Worm (Caenorhabditis elegans) whole organism, young adult: ENCODE data around the gene C05E11.6.

Experiments
- B0035.1 ChIP-seq: sonication (generic microtip); optimal IDR thresholded peaks from 2 replicates; lab custom pipeline; 2016; ENCODE audit warnings: missing genetic modification characterization, mild to moderate bottlenecking, missing compliant biosample characterization, missing genotype, missing genetic modification reagents
- B0261.1 ChIP-seq: sonication (generic microtip); optimal IDR thresholded peaks from 2 replicates; lab custom pipeline; 2016; ENCODE audit warnings: mild to moderate bottlenecking, missing genetic modification characterization, moderate library complexity, missing compliant biosample characterization
- B0336.3 ChIP-seq: fragments of 200-800 bp; sonication (Bioruptor generic); IDR thresholded peaks from 2 replicates; pipeline ENCODE4 v1.3.6; 2022; ENCODE audit warnings: missing genetic modification characterization, missing compliant biosample characterization
- C06A6.2 ChIP-seq: fragments of 200-800 bp; sonication (Bioruptor generic); conservative IDR thresholded peaks from 2 replicates; pipeline ENCODE4 v1.3.6; 2022; ENCODE audit warnings: missing genetic modification characterization, missing compliant biosample characterization
- F10E7.11 ChIP-seq: sonication (generic microtip); optimal IDR thresholded peaks from 2 replicates; lab custom pipeline; 2017; ENCODE audit warnings: mild to moderate bottlenecking, missing genetic modification characterization, moderate library complexity, missing compliant biosample characterization
- F22D6.2 ChIP-seq: sonication (generic microtip); optimal IDR thresholded peaks from 2 replicates; lab custom pipeline; 2016; ENCODE audit warnings: mild to moderate bottlenecking, missing genetic modification characterization, missing compliant biosample characterization
- F57A8.1 ChIP-seq: fragments of 200-800 bp; sonication (Bioruptor generic); optimal IDR thresholded peaks from 2 replicates; lab custom pipeline; 2018; ENCODE audit warnings: mild to moderate bottlenecking, missing genetic modification characterization, moderate library complexity, missing compliant biosample characterization
- F57C9.4 ChIP-seq: sonication (generic microtip); optimal IDR thresholded peaks from 2 replicates; lab custom pipeline; 2017; ENCODE audit warnings: mild to moderate bottlenecking, missing genetic modification characterization, missing compliant biosample characterization
- K12H6.12 ChIP-seq: fragments of 200-800 bp; sonication (Bioruptor generic); optimal IDR thresholded peaks from 2 replicates; lab custom pipeline; 2018; ENCODE audit warnings: mild to moderate bottlenecking, missing genetic modification characterization, missing compliant biosample characterization
- Y79H2A.3 ChIP-seq: fragments of 200-800 bp; sonication (Bioruptor generic); conservative IDR thresholded peaks from 2 replicates; pipeline ENCODE4 v1.3.6; 2022; ENCODE audit warnings: missing genetic modification reagents, missing genetic modification characterization, missing compliant biosample characterization
- atf-7 ChIP-seq: sonication (generic microtip); optimal IDR thresholded peaks from 2 replicates; lab custom pipeline; 2017; ENCODE audit warnings: mild to moderate bottlenecking, missing genetic modification characterization, missing compliant biosample characterization
- athp-1 ChIP-seq: sonication (generic microtip); optimal IDR thresholded peaks from 2 replicates; lab custom pipeline; 2017; ENCODE audit warnings: mild to moderate bottlenecking, missing genetic modification characterization, missing compliant biosample characterization
- attf-3 ChIP-seq: fragments of 200-800 bp; sonication (Bioruptor generic); conservative IDR thresholded peaks from 2 replicates; pipeline ENCODE4 v1.3.6; 2022; ENCODE audit warnings: missing genetic modification reagents, missing genetic modification characterization, missing compliant biosample characterization
- attf-5 ChIP-seq: fragments of 200-800 bp; sonication (Bioruptor generic); optimal IDR thresholded peaks from 2 replicates; lab custom pipeline; 2018; ENCODE audit warnings: mild to moderate bottlenecking, missing genetic modification characterization, missing compliant biosample characterization
- bed-2 ChIP-seq: fragments of 200-800 bp; sonication (Bioruptor generic); IDR thresholded peaks from 2 replicates; pipeline ENCODE4 v1.3.6; 2022; ENCODE audit warnings: missing genetic modification reagents, missing genetic modification characterization, missing compliant biosample characterization
- ccch-3 ChIP-seq: fragments of 200-800 bp; sonication (Bioruptor generic); optimal IDR thresholded peaks from 2 replicates; lab custom pipeline; 2018; ENCODE audit warnings: mild to moderate bottlenecking, missing genetic modification characterization, missing compliant biosample characterization
- ceh-79 ChIP-seq: sonication (generic microtip); optimal IDR thresholded peaks from 2 replicates; lab custom pipeline; 2017; ENCODE audit warnings: mild to moderate bottlenecking, missing genetic modification characterization, missing compliant biosample characterization
- chd-7 ChIP-seq: sonication (generic microtip); optimal IDR thresholded peaks from 2 replicates; lab custom pipeline; 2016; ENCODE audit warnings: mild to moderate bottlenecking, missing genetic modification characterization, moderate library complexity, missing compliant biosample characterization
- dpff-1 ChIP-seq: sonication (generic microtip); optimal IDR thresholded peaks from 2 replicates; lab custom pipeline; 2017; ENCODE audit warnings: mild to moderate bottlenecking, missing genetic modification characterization, missing compliant biosample characterization
- egl-44 ChIP-seq: fragments of 200-800 bp; sonication (Bioruptor generic); IDR thresholded peaks from 2 replicates; pipeline ENCODE4 v1.3.6; 2022; ENCODE audit warnings: missing genetic modification reagents, missing genetic modification characterization, missing compliant biosample characterization
- egrh-3 ChIP-seq: fragments of 200-800 bp; sonication (Bioruptor generic); IDR thresholded peaks from 2 replicates; pipeline ENCODE4 v1.3.6; 2022; ENCODE audit warnings: missing genetic modification reagents, missing genetic modification characterization, missing compliant biosample characterization
- ekl-4 ChIP-seq: fragments of 200-800 bp; sonication (Bioruptor generic); IDR thresholded peaks from 2 replicates; pipeline ENCODE4 v1.3.6; 2022; ENCODE audit warnings: missing genetic modification reagents, missing genetic modification characterization, missing compliant biosample characterization
- gei-17 ChIP-seq: fragments of 200-800 bp; sonication (Bioruptor generic); optimal IDR thresholded peaks from 2 replicates; lab custom pipeline; 2018; ENCODE audit warnings: mild to moderate bottlenecking, missing genetic modification characterization, missing compliant biosample characterization
- hmg-1.2 ChIP-seq: fragments of 200-800 bp; sonication (Bioruptor generic); IDR thresholded peaks from 2 replicates; pipeline ENCODE4 v1.3.6; 2022; ENCODE audit warnings: missing genetic modification reagents, missing genetic modification characterization, missing compliant biosample characterization
- hmg-20 ChIP-seq: fragments of 200-800 bp; sonication (Bioruptor generic); IDR thresholded peaks from 2 replicates; pipeline ENCODE4 v1.3.6; 2022; ENCODE audit warnings: missing genetic modification reagents, missing genetic modification characterization, missing compliant biosample characterization
- hsf-1 ChIP-seq: fragments of 200-800 bp; sonication (Bioruptor generic); IDR thresholded peaks from 2 replicates; pipeline ENCODE4 v1.3.6; 2022; ENCODE audit warnings: missing genetic modification reagents, missing genetic modification characterization, missing compliant biosample characterization
- let-607 ChIP-seq, 2 experiments: fragments of 200-800 bp in 1 of 2; sonication (Bioruptor generic) in 1 of 2; sonication (generic microtip) in 1 of 2; optimal IDR thresholded peaks; 2 replicates each; lab custom pipeline; 2016 to 2018; ENCODE audit warnings: mild to moderate bottlenecking in 2 of 2, missing compliant biosample characterization in 2 of 2, missing genetic modification characterization in 2 of 2, moderate library complexity in 2 of 2, missing genotype in 1 of 2
- lin-26 ChIP-seq: fragments of 200-800 bp; sonication (Bioruptor generic); IDR thresholded peaks from 2 replicates; pipeline ENCODE4 v1.3.6; 2022; ENCODE audit warnings: missing genetic modification reagents, missing genetic modification characterization, missing compliant biosample characterization
- lin-35 ChIP-seq, 3 experiments: fragments of 150-350 bp in 2 of 3; sonication (generic microtip) in 1 of 3; optimal IDR thresholded peaks; 2 replicates each; lab custom pipeline; 2014 to 2018; ENCODE audit warnings: missing biosample characterization in 3 of 3, missing genetic modification characterization in 3 of 3, missing genetic modification reagents in 3 of 3
- lin-40 ChIP-seq: sonication (generic microtip); optimal IDR thresholded peaks from 2 replicates; lab custom pipeline; 2016; ENCODE audit warnings: missing genetic modification characterization, mild to moderate bottlenecking, missing compliant biosample characterization, missing genotype, missing genetic modification reagents
- lin-54 ChIP-seq: fragments of 200-800 bp; sonication (Bioruptor generic); optimal IDR thresholded peaks from 2 replicates; lab custom pipeline; 2018; ENCODE audit warnings: mild to moderate bottlenecking, missing genetic modification characterization, missing compliant biosample characterization
- madf-10 ChIP-seq: sonication (generic microtip); optimal IDR thresholded peaks from 2 replicates; lab custom pipeline; 2016; ENCODE audit warnings: mild to moderate bottlenecking, missing genetic modification characterization, missing compliant biosample characterization
- mcd-1 ChIP-seq: fragments of 200-800 bp; sonication (Bioruptor generic); IDR thresholded peaks from 2 replicates; pipeline ENCODE4 v1.3.6; 2022; ENCODE audit warnings: missing genetic modification reagents, missing genetic modification characterization, missing compliant biosample characterization
- nfyb-1 ChIP-seq: fragments of 200-800 bp; sonication (Bioruptor generic); IDR thresholded peaks from 2 replicates; pipeline ENCODE4 v1.3.6; 2022; ENCODE audit warnings: missing genetic modification reagents, missing genetic modification characterization, missing compliant biosample characterization
- nhr-80 ChIP-seq: sonication (generic microtip); optimal IDR thresholded peaks from 2 replicates; lab custom pipeline; 2016; ENCODE audit warnings: missing genetic modification characterization, missing compliant biosample characterization
- pbrm-1 ChIP-seq: fragments of 200-800 bp; sonication (Bioruptor generic); IDR thresholded peaks from 2 replicates; pipeline ENCODE4 v1.3.6; 2022; ENCODE audit warnings: missing genetic modification reagents, missing genetic modification characterization, missing compliant biosample characterization
- rcor-1 ChIP-seq: fragments of 200-800 bp; sonication (Bioruptor generic); IDR thresholded peaks from 2 replicates; pipeline ENCODE4 v1.3.6; 2022; ENCODE audit warnings: missing genetic modification reagents, missing genetic modification characterization, missing compliant biosample characterization
- repo-1 ChIP-seq: sonication (generic microtip); optimal IDR thresholded peaks from 2 replicates; lab custom pipeline; 2017; ENCODE audit warnings: mild to moderate bottlenecking, missing genetic modification characterization, missing compliant biosample characterization
- sea-2 ChIP-seq: fragments of 200-800 bp; sonication (Bioruptor generic); IDR thresholded peaks from 2 replicates; pipeline ENCODE4 v1.3.6; 2022; ENCODE audit warnings: missing genetic modification characterization, missing compliant biosample characterization
- somi-1 ChIP-seq: fragments of 200-800 bp; sonication (Bioruptor generic); optimal IDR thresholded peaks from 2 replicates; lab custom pipeline; 2018; ENCODE audit warnings: mild to moderate bottlenecking, missing genetic modification characterization, missing compliant biosample characterization
- zfh-2 ChIP-seq: fragments of 200-800 bp; sonication (Bioruptor generic); conservative IDR thresholded peaks from 2 replicates; pipeline ENCODE4 v1.3.6; 2022; ENCODE audit warnings: missing genetic modification reagents, missing genetic modification characterization, missing compliant biosample characterization
- ztf-22 ChIP-seq: fragments of 200-800 bp; sonication (Bioruptor generic); optimal IDR thresholded peaks from 2 replicates; lab custom pipeline; 2018; ENCODE audit warnings: mild to moderate bottlenecking, missing genetic modification characterization, moderate library complexity, missing compliant biosample characterization
- ztf-26 ChIP-seq: sonication (generic microtip); optimal IDR thresholded peaks from 2 replicates; lab custom pipeline; 2017; ENCODE audit warnings: missing genetic modification characterization, missing compliant biosample characterization
- ztf-6 ChIP-seq: fragments of 200-800 bp; sonication (Bioruptor generic); IDR thresholded peaks from 2 replicates; pipeline ENCODE4 v1.3.6; 2022; ENCODE audit warnings: missing genetic modification reagents, missing genetic modification characterization, missing compliant biosample characterization

C05E11.6 gene

DNA sequence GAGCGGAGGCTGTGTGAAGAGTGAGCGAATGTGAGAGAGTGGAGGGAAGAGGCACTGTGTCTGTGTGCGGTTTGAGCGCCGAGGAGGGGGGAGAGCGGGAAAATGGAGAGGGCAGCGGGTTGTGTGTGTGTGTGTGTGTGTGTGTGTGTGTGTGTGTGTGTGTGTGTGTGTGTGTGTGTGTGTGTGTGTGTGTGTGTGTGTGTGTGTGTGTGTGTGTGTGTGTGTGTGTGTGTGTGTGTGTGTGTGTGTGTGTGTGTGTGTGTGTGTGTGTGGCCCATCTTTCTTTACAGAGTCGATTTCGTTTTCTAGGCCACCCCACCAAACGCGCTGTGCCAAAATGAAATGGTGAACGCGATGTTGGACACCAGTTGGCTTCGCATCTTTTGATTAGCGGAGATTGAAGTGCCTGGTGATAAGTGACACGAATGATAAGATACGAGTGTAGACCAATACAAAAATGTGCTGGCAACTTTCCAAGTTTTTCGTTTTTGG is 44.5 kb downstream of the C05E11.6 start (continued):
- peak; percentile 61; the same call in 1 of the 2 replicates for TF ChIP-seq ztf-6 (GFP tag; lab: Robert Waterston, UW)
- peak; percentile 66; the same call in 1 of the 2 replicates for TF ChIP-seq lin-26 (GFP tag; lab: Robert Waterston, UW)
- TF ChIP-seq chd-7 (tag; lab: Kevin White, UChicago), result peak; percentile 98
- TF ChIP-seq bed-2 (GFP tag; lab: Robert Waterston, UW), result 0 out of 2 replicates have a peak, but pooled peaks have one; percentile 44
- TF ChIP-seq lin-40 (tag; lab: Kevin White, UChicago), result peak; percentile 69
- TF ChIP-seq lin-35 (GFP tag; optimal IDR thresholded peaks at IDR 0.05; lab: Kevin White, UChicago), result peak in 1 of 3 experiments; percentile 54
- peak; percentile 22 for TF ChIP-seq B0035.1 (tag; lab: Kevin White, UChicago)
- TF ChIP-seq lin-54 (GFP tag; lab: Kevin White, UChicago), result peak; percentile 79
- TF ChIP-seq zfh-2 (GFP tag; lab: Robert Waterston, UW), result peak; percentile 99
- TF ChIP-seq atf-7 (tag; lab: Kevin White, UChicago), result peak; percentile 94
- peak; percentile 95 for TF ChIP-seq nfyb-1 (GFP tag; lab: Robert Waterston, UW)
- TF ChIP-seq repo-1 (tag; lab: Kevin White, UChicago), result peak; percentile 90
- TF ChIP-seq C06A6.2 (GFP tag; lab: Robert Waterston, UW), result peak; percentile 90
- TF ChIP-seq hsf-1 (GFP tag; lab: Robert Waterston, UW), result 0 out of 2 replicates have a peak, but pooled peaks have one; percentile 31
- peak; percentile 72 for TF ChIP-seq ceh-79 (tag; lab: Kevin White, UChicago)
- TF ChIP-seq pbrm-1 (GFP tag; lab: Robert Waterston, UW), result peak; percentile 64
- TF ChIP-seq dpff-1 (tag; lab: Kevin White, UChicago), result peak; percentile 65
- peak; percentile 81 for TF ChIP-seq gei-17
- TF ChIP-seq ztf-26, result peak; percentile 95
- TF ChIP-seq F10E7.11, result peak; percentile 80
- TF ChIP-seq attf-3 (GFP tag; lab: Robert Waterston, UW), result 0 out of 2 replicates have a peak, but pooled peaks have one; percentile 41
- peak; percentile 93 for TF ChIP-seq somi-1 (GFP tag; lab: Kevin White, UChicago)
- TF ChIP-seq egl-44 (GFP tag; lab: Robert Waterston, UW), result peak; percentile 78
- peak; percentile 85 for TF ChIP-seq ekl-4
- TF ChIP-seq madf-10 (tag; lab: Kevin White, UChicago), result peak; percentile 34
- TF ChIP-seq egrh-3 (GFP tag; lab: Robert Waterston, UW), result peak; percentile 98
- TF ChIP-seq F22D6.2, result peak; percentile 64
- TF ChIP-seq B0336.3 (GFP tag; lab: Robert Waterston, UW), result peak; percentile 98
- peak; percentile 64 for TF ChIP-seq F57A8.1 (GFP tag; lab: Kevin White, UChicago)
- TF ChIP-seq attf-5 (GFP tag; lab: Kevin White, UChicago), result peak; percentile 93
- TF ChIP-seq nhr-80 (tag; lab: Kevin White, UChicago), result peak; percentile 85
- TF ChIP-seq mcd-1 (GFP tag; lab: Robert Waterston, UW), result peak; percentile 85
- peak in 1 of 2 experiments; percentile 92 for TF ChIP-seq let-607 (tag; optimal IDR thresholded peaks at IDR 0.05; lab: Kevin White, UChicago)
- 0 out of 2 replicates have a peak, but pooled peaks have one; percentile 48 for TF ChIP-seq Y79H2A.3
- TF ChIP-seq rcor-1, result peak; percentile 85
- peak; percentile 78 for TF ChIP-seq K12H6.12
- TF ChIP-seq ztf-22 (GFP tag; lab: Kevin White, UChicago), result peak; percentile 90
- TF ChIP-seq ccch-3 (GFP tag; lab: Kevin White, UChicago), result peak; percentile 17
- TF ChIP-seq B0261.1 (tag; lab: Kevin White, UChicago), result peak; percentile 38
- peak; percentile 68 for TF ChIP-seq F57C9.4 (tag; lab: Kevin White, UChicago)
- TF ChIP-seq athp-1 (tag; lab: Kevin White, UChicago), result peak; percentile 82
- TF ChIP-seq sea-2 (GFP tag; lab: Robert Waterston, UW), result 0 out of 2 replicates have a peak, but pooled peaks have one; percentile 30
- TF ChIP-seq hmg-1.2, result peak; percentile 88
- TF ChIP-seq hmg-20 (GFP tag; lab: Robert Waterston, UW), result peak; percentile 31; the same call in 1 of the 2 replicates
